Worm (Caenorhabditis elegans) whole organism, L3 larva: ENCODE measurements around the gene fbxa-131.

Experiments
- nhr-12 ChIP-seq: fragments of 150-350 bp; optimal IDR thresholded peaks from 2 replicates; lab custom pipeline; 2014; ENCODE audit warnings: missing biosample characterization, missing genetic modification characterization
- tbx-2 ChIP-seq: sonication (generic microtip); optimal IDR thresholded peaks from 2 replicates; lab custom pipeline; 2016; ENCODE audit warnings: mild to moderate bottlenecking, missing genetic modification characterization, missing compliant biosample characterization

- no peak for TF ChIP-seq nhr-12
- no peak for TF ChIP-seq tbx-2
Observed at ce11 chrV:19783829-19784228, 45.6 kb downstream of the fbxa-131 start, which contains the start of gene srt-45.
